Worm (Caenorhabditis elegans): ENCODE data around the gene col-164.
A peak's percentile ranks its signal among the peaks of the same experiment; 100 is the strongest.

col-164 gene

ce11 chrX:2047208-2047946 is 45.9 kb upstream of the col-164 start:
- TF ChIP-seq M03D4.4 (tag; optimal IDR thresholded peaks at IDR 0.05): no peak
- peak; percentile 78 for TF ChIP-seq pha-4 (tag; optimal IDR thresholded peaks at IDR 0.05)
- peak; percentile 68 for TF ChIP-seq unc-62 (GFP tag; optimal IDR thresholded peaks at IDR 0.05)
- TF ChIP-seq nhr-2 (tag; optimal IDR thresholded peaks at IDR 0.05): peak; percentile 48

DNA sequence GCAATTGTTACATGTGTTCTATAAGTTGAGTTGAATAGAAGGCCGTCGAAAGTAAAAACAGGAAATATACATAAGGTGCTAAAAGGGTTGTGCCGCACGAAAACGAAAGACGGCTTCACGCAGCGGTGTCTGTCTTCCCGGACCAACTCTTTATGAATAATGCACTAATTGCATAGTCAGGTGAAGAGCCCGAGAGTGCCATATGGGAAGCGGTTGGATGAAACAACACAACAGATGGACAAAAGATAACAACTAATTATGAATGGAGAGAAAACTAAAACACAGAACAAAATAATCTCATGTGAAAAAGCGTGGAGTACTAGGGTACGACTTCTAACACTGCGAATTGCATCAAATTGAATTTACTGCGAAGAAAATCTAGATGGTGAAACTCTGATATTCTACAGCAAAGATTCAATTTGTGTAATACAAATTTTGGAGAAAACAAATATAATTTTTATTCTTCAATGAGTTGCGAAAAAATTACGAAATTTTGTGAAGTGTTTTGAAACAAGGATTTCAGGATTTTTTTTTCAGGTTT is 44.3 kb upstream of the col-164 start:
- TF ChIP-seq mab-5 (tag; optimal IDR thresholded peaks at IDR 0.05) (no peak), lin-32 (GFP tag; optimal IDR thresholded peaks at IDR 0.05) (peak; percentile 90), ces-1 (GFP tag; optimal IDR thresholded peaks at IDR 0.05) (peak; percentile 88), tbx-8 (GFP tag; optimal IDR thresholded peaks at IDR 0.05) (no peak), zip-8 (tag; optimal IDR thresholded peaks at IDR 0.05) (no peak), unc-39 (tag; optimal IDR thresholded peaks at IDR 0.05) (no peak), cnd-1 (tag; optimal IDR thresholded peaks at IDR 0.05) (peak; percentile 76), lin-13 (tag; optimal IDR thresholded peaks at IDR 0.05) (no peak), mep-1 (tag; optimal IDR thresholded peaks at IDR 0.05) (peak; percentile 11), drap-1 (GFP tag; optimal IDR thresholded peaks at IDR 0.05) (no peak)

DNA sequence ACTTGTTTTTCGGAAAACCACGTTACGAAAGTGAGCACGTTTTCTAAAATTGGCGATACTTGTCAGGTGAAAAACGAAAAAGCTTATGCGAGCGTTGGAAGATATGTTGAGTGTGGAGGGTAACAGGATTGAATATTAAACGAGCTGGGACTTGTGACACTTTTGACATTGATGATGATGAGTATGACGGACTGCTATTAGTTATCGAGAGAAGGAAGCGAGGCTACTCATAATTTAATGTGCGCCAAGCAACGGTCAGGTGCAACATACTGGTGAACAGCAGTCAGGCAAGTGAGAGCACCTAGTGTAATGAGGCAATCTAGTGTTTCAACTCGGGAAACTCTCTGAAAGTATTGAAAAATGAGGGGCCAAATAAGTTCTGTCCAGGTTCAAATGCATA is 43.1 kb upstream of the col-164 start:
- TF ChIP-seq hlh-1 (tag; optimal IDR thresholded peaks at IDR 0.05): peak; percentile 80
- TF ChIP-seq snpc-4 (tag; optimal IDR thresholded peaks at IDR 0.05): no peak
- no peak for TF ChIP-seq ceh-43 (GFP tag; optimal IDR thresholded peaks at IDR 0.05)
- TF ChIP-seq mab-5 (tag; optimal IDR thresholded peaks at IDR 0.05): no peak
- no peak for TF ChIP-seq bed-3 (GFP tag; optimal IDR thresholded peaks at IDR 0.05)
- peak; percentile 92 for TF ChIP-seq unc-62 (GFP tag; optimal IDR thresholded peaks at IDR 0.05)
- no peak for TF ChIP-seq ceh-83 (GFP tag; optimal IDR thresholded peaks at IDR 0.05)
- no peak for TF ChIP-seq nhr-76 (tag; optimal IDR thresholded peaks at IDR 0.05)
- TF ChIP-seq nhr-12 (tag; optimal IDR thresholded peaks at IDR 0.05): no peak
- no peak for TF ChIP-seq flh-1 (GFP tag; optimal IDR thresholded peaks at IDR 0.05)
- TF ChIP-seq blmp-1 (tag; optimal IDR thresholded peaks at IDR 0.05): no peak
- TF ChIP-seq mep-1 (tag; optimal IDR thresholded peaks at IDR 0.05): no peak
- TF ChIP-seq lin-32 (GFP tag; optimal IDR thresholded peaks at IDR 0.05): no peak

DNA sequence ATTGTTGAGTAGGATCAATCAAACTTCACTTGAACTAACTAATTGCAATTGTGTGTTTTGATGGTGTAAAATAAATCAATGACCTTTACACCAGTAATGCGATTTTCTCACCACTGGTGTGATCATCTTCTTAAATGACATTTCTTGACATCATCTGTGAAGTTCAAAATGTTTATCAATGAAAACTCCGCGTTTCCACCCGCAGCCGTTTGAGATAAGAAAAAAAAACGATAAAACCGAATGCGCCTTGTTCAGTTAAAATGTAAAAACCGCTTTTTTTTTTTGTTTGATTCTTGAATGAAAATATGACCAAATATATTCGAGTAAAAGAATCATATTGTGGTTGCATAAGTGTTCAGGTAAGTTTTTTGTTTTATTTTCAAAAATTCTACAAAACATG is 41.7 kb upstream of the col-164 start, which contains the start of gene Y102A11A.1:
Gene Y102A11A.1 (plus strand): TSS at position 223 of the 400 bp plus-strand sequence.
- no peak for TF ChIP-seq blmp-1 (tag; optimal IDR thresholded peaks at IDR 0.05)
- no peak for TF ChIP-seq bed-3 (GFP tag; optimal IDR thresholded peaks at IDR 0.05)
- TF ChIP-seq unc-39 (tag; optimal IDR thresholded peaks at IDR 0.05): no peak
- no peak for TF ChIP-seq nhr-237 (tag; optimal IDR thresholded peaks at IDR 0.05)
- TF ChIP-seq nhr-28 (tag; optimal IDR thresholded peaks at IDR 0.05): no peak
- TF ChIP-seq unc-120 (tag; optimal IDR thresholded peaks at IDR 0.05; ENCODE audit: poor library complexity, severe bottlenecking): no peak

DNA sequence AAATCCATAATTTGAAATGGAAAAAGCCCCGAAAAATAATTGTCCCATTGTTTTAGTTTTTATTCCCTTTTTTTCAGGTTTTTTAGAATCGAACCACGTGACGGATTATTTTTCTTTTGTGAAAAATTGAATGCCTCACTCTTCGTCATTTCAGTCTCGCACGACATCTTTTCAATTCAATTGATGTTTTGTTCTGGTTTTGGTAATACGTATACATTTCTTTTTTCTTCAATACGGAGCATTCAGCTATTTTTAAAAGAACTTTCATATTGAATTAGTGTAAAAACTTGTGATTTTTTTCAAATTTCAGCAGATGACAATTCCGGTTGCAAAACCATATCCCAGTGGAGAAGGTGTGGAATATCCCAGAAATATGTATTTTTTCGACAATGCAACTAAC is 28.5 kb upstream of the col-164 start, which contains the start of gene F49H12.7:
Gene F49H12.7 (plus strand): TSS at position 301 of the 400 bp plus-strand sequence.
- TF ChIP-seq ceh-83 (GFP tag; optimal IDR thresholded peaks at IDR 0.05) (no peak), nhr-12 (tag; optimal IDR thresholded peaks at IDR 0.05) (no peak), nhr-2 (tag; optimal IDR thresholded peaks at IDR 0.05) (no peak), mab-5 (tag; optimal IDR thresholded peaks at IDR 0.05) (no peak), M03D4.4 (tag; optimal IDR thresholded peaks at IDR 0.05) (no peak), elt-1 (tag; optimal IDR thresholded peaks at IDR 0.05; ENCODE audit: borderline replicate concordance, insufficient read depth) (no peak), zip-8 (tag; optimal IDR thresholded peaks at IDR 0.05) (no peak), mep-1 (tag; optimal IDR thresholded peaks at IDR 0.05) (no peak), lin-32 (GFP tag; optimal IDR thresholded peaks at IDR 0.05) (no peak), hlh-1 (tag; optimal IDR thresholded peaks at IDR 0.05) (no peak), nhr-76 (tag; optimal IDR thresholded peaks at IDR 0.05) (no peak), sem-2 (GFP tag; optimal IDR thresholded peaks at IDR 0.05) (no peak), elt-3 (tag; optimal IDR thresholded peaks at IDR 0.05) (no peak), nhr-237 (tag; optimal IDR thresholded peaks at IDR 0.05) (no peak), ham-2 (GFP tag; optimal IDR thresholded peaks at IDR 0.05) (no peak), tbx-8 (GFP tag; optimal IDR thresholded peaks at IDR 0.05) (no peak), pha-4 (tag; optimal IDR thresholded peaks at IDR 0.05) (no peak)

Measured in whole organism, mixed stage, embryonic.